Worm (Caenorhabditis elegans) whole organism, L4/young adult: ENCODE results near the gene F07D3.3.

ENCODE experiments used
- dao-5 ChIP-seq: sonication (generic microtip); optimal IDR thresholded peaks from 2 replicates; lab custom pipeline; 2016; ENCODE audit warnings: missing genotype, missing genetic modification characterization, moderate library complexity, missing compliant biosample characterization
- him-1 ChIP-seq: sonication (generic microtip); optimal IDR thresholded peaks from 2 replicates; lab custom pipeline; 2016; ENCODE audit warnings: missing genotype, missing genetic modification reagents, missing genetic modification characterization, missing compliant biosample characterization

- TF ChIP-seq him-1 = no peak
- no peak for TF ChIP-seq dao-5 (tag; lab: Kevin White, UChicago)
Measured at ce11 chrV:9509597-9509996, 47.1 kb upstream of the F07D3.3 start.
